Worm (Caenorhabditis elegans): ENCODE data around the gene K04C1.5.

The K04C1.5 gene

DNA sequence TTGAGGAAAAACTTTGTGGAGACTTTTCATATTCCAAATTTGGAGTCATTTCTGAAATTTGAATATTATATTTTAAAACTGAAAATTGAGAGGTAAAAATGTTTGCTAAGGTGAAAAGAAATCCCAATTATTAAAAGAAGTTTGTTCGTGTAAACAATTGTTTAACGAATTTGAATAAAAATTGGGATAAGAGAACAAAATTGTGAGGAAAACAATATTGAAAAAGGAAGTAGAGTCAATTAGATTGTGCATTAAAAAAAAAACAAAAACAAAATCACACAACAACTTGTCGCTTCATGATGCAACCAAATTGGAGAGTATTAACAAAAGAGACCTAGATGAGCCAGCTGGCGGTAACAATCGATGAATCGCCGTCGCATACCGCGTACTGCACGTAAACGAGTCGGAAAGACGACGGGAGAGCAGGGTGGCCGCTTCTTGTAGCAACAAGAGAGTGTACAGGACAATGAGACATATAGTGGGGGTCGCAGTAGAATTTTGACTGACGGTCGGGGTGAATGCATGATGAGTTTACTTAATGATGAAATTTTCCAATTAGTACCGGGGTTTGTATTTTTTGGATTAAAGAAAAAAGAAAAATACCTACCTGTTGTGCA lies 4.4 kb upstream of the K04C1.5 start, which contains the start of gene K04C1.3:
Gene K04C1.3 (minus strand): TSS at position 51 of the 617 bp plus-strand sequence.
- TF ChIP-seq Y56A3A.18 (GFP tag; IDR thresholded peaks at IDR 0.05) = no peak
- peak; percentile 54 for TF ChIP-seq nhr-80 (tag; optimal IDR thresholded peaks at IDR 0.05)

DNA sequence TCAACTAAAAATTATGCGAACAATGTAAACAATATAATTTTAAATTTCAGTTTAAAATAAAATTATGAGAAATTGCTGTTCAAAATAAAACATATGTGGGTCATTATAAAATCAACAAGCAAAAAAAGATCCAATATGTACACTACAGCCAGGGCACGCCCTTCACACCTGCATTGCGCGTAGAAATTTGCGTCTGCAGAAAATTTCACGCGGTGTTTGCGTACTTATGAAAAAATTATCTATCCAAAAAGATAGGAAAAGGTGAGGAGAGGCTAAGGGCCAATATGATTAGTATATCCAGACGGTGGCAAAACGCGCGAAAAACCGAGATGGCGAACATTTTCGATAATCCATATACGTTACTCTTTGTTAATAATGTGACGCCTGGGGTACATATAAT lies 3.4 kb upstream of the K04C1.5 start:
- TF ChIP-seq nhr-80 (tag; optimal IDR thresholded peaks at IDR 0.05) (peak; percentile 6), gei-17 (GFP tag; optimal IDR thresholded peaks at IDR 0.05) (no peak)

DNA sequence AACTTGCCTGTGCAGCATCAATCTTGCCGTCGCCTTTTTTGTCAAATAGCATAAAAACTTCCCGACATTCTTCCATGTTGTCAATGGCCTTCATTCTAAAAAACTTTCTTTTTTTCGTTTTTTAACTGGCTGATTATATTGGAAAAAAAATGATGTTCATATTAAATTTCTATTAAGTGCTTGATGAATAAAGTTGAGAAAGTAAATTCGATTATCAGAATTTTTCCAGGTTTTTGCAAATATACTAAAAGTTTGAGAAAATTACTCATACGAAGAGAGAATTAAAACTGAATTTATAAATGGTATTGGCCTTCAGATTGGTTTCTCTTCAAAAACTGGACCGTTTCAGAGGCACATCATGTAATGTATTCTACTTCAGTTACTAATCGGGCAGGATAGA lies 1.3 kb upstream of the K04C1.5 start, which contains the start of gene mlc-6:
Gene mlc-6 (minus strand): TSS at position 101 of the 400 bp plus-strand sequence.
- TF ChIP-seq D2030.7 (GFP tag; IDR thresholded peaks at IDR 0.05) = no peak
- TF ChIP-seq egrh-3 (GFP tag; IDR thresholded peaks at IDR 0.05) = no peak
- no peak for TF ChIP-seq athp-1 (tag; optimal IDR thresholded peaks at IDR 0.05)
- TF ChIP-seq ztf-22 (GFP tag; optimal IDR thresholded peaks at IDR 0.05) = no peak
- no peak for TF ChIP-seq K11D2.4 (GFP tag; IDR thresholded peaks at IDR 0.05)
- TF ChIP-seq rcor-1 (GFP tag; IDR thresholded peaks at IDR 0.05) = no peak
- no peak for TF ChIP-seq ceh-100 (GFP tag; IDR thresholded peaks at IDR 0.05)
- no peak for TF ChIP-seq ztf-3 (GFP tag; optimal IDR thresholded peaks at IDR 0.05)
- no peak for TF ChIP-seq F33H1.4 (GFP tag; IDR thresholded peaks at IDR 0.05)
- TF ChIP-seq zfh-2 (GFP tag; conservative IDR thresholded peaks at IDR 0.05) = no peak
- no peak for TF ChIP-seq nhr-90 (tag; optimal IDR thresholded peaks at IDR 0.05)
- no peak for TF ChIP-seq ztf-25 (GFP tag; IDR thresholded peaks at IDR 0.05)
- no peak for TF ChIP-seq snpc-4 (GFP tag; optimal IDR thresholded peaks at IDR 0.05)
- no peak for TF ChIP-seq snpc-4 (tag; optimal IDR thresholded peaks at IDR 0.05)
- TF ChIP-seq rpc-1 (optimal IDR thresholded peaks at IDR 0.05) = no peak
- no peak for TF ChIP-seq rpc-1 (tag; optimal IDR thresholded peaks at IDR 0.05)
- no peak for TF ChIP-seq Y53F4B.3 (GFP tag; IDR thresholded peaks at IDR 0.05)
- TF ChIP-seq lin-40 (tag; optimal IDR thresholded peaks at IDR 0.05) = no peak

DNA sequence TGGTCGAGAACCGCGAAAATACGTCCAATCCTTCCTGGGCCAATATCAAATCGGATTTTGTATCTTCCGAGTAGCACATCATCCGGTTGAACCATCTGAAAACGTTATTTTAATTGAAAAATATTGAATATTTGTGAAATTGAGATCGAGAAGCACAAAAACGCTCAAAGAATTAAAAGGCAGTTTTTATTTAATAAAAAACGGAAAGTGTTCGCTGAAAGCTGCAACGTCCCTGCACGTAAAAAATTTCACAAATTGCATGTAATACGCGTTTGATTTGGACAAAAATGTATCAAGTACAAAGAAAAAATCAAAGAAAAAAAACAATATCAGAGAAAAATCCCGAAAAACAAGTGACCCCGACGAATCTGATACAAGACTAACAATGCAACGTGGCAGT lies 4.2 kb downstream of the K04C1.5 start, which contains the start of gene E02H4.6:
Gene E02H4.6 (minus strand): TSS at position 101 of the 400 bp plus-strand sequence.
- TF ChIP-seq hmg-1.2 (GFP tag; IDR thresholded peaks at IDR 0.05) = no peak
- no peak for TF ChIP-seq egl-18 (GFP tag; IDR thresholded peaks at IDR 0.05)
- no peak for TF ChIP-seq F39B2.1 (GFP tag; IDR thresholded peaks at IDR 0.05)
- TF ChIP-seq madf-8 (GFP tag; conservative IDR thresholded peaks at IDR 0.05) = no peak
- TF ChIP-seq F52B5.7 (tag; optimal IDR thresholded peaks at IDR 0.05) = no peak
- no peak for TF ChIP-seq ceh-27 (GFP tag; optimal IDR thresholded peaks at IDR 0.05)
- TF ChIP-seq F10E7.11 (tag; optimal IDR thresholded peaks at IDR 0.05) = no peak
- TF ChIP-seq snpc-3.4 (tag; optimal IDR thresholded peaks at IDR 0.05) = no peak
- no peak for TF ChIP-seq rec-8 (tag; optimal IDR thresholded peaks at IDR 0.05)
- no peak for TF ChIP-seq Y53F4B.3 (GFP tag; IDR thresholded peaks at IDR 0.05)
- no peak for TF ChIP-seq rpc-1 (optimal IDR thresholded peaks at IDR 0.05)
- no peak for TF ChIP-seq rpc-1 (tag; optimal IDR thresholded peaks at IDR 0.05)
- TF ChIP-seq sptf-2 (GFP tag; optimal IDR thresholded peaks at IDR 0.05) = no peak
- no peak for TF ChIP-seq pha-4 (tag; optimal IDR thresholded peaks at IDR 0.05)
- TF ChIP-seq C06A6.2 (GFP tag; conservative IDR thresholded peaks at IDR 0.05) = no peak
